Fruit fly (Drosophila melanogaster) whole organism, embryonic: ENCODE measurements around the gene mRpL48.

ENCODE experiments used
- BEAF-32 ChIP-seq: fragments of 200-800 bp; sonication (Bioruptor generic); optimal IDR thresholded peaks from 3 replicates; lab custom pipeline; 2017; ENCODE audit warnings: missing biosample characterization, missing genetic modification characterization, mild to moderate bottlenecking, moderate library complexity, missing genetic modification reagents
- C15 ChIP-seq: fragments of 200-800 bp; sonication (Bioruptor generic); IDR thresholded peaks from 3 replicates; pipeline ENCODE4 v1.3.6; 2022; ENCODE audit warnings: missing biosample characterization, missing genetic modification characterization
- CG11398 ChIP-seq: fragments of 200-800 bp; sonication (Bioruptor generic); optimal IDR thresholded peaks from 2 replicates; lab custom pipeline; 2016; ENCODE audit warnings: missing biosample characterization, missing genetic modification characterization
- CG11695 ChIP-seq: fragments of 200-800 bp; sonication (Bioruptor generic); IDR thresholded peaks from 3 replicates; pipeline ENCODE4 v1.3.6; 2022; ENCODE audit warnings: missing biosample characterization, missing genetic modification characterization
- CG1233 ChIP-seq: fragments of 200-800 bp; sonication (Bioruptor generic); optimal IDR thresholded peaks from 4 replicates; lab custom pipeline; 2018; ENCODE audit warnings: missing biosample characterization, mild to moderate bottlenecking, missing genetic modification characterization
- CG14710 ChIP-seq: fragments of 200-800 bp; sonication (Bioruptor generic); optimal IDR thresholded peaks from 3 replicates; lab custom pipeline; 2019; ENCODE audit warnings: missing biosample characterization, mild to moderate bottlenecking, missing genetic modification characterization, moderate library complexity
- CG16813 ChIP-seq: fragments of 200-800 bp; sonication (Bioruptor generic); IDR thresholded peaks from 3 replicates; pipeline ENCODE4 v1.3.6; 2022; ENCODE audit warnings: missing biosample characterization, missing genetic modification characterization; ENCODE audit not compliant: partially characterized antibody
- CG31388 ChIP-seq: fragments of 200-800 bp; sonication (Bioruptor generic); optimal IDR thresholded peaks from 2 replicates; lab custom pipeline; 2016; ENCODE audit warnings: missing biosample characterization, missing genetic modification characterization
- CG34224 ChIP-seq: fragments of 200-800 bp; sonication (Bioruptor generic); IDR thresholded peaks from 3 replicates; pipeline ENCODE4 v1.3.6; 2022; ENCODE audit warnings: missing biosample characterization, missing genetic modification characterization; ENCODE audit not compliant: partially characterized antibody
- CG6813 ChIP-seq: fragments of 200-800 bp; sonication (Bioruptor generic); optimal IDR thresholded peaks from 2 replicates; lab custom pipeline; 2017; ENCODE audit warnings: missing biosample characterization, missing genetic modification characterization, mild to moderate bottlenecking, moderate library complexity, missing genetic modification reagents
- CG8089 ChIP-seq: fragments of 200-800 bp; sonication (Bioruptor generic); optimal IDR thresholded peaks from 3 replicates; lab custom pipeline; 2016; ENCODE audit warnings: missing biosample characterization, missing genetic modification characterization
- CG8359 ChIP-seq: fragments of 200-800 bp; sonication (Bioruptor generic); optimal IDR thresholded peaks from 2 replicates; lab custom pipeline; 2017; ENCODE audit warnings: missing biosample characterization, mild to moderate bottlenecking, missing genetic modification characterization, borderline replicate concordance
- CkIIα-i1 ChIP-seq: fragments of 200-800 bp; sonication (Bioruptor generic); IDR thresholded peaks from 2 replicates; pipeline ENCODE4 v1.3.6; 2022; ENCODE audit warnings: missing biosample characterization, missing genetic modification characterization
- Dbx ChIP-seq: fragments of 200-800 bp; sonication (Bioruptor generic); IDR thresholded peaks from 3 replicates; pipeline ENCODE4 v1.3.6; 2022; ENCODE audit warnings: missing biosample characterization, missing genetic modification characterization
- Ets65A ChIP-seq: fragments of 200-800 bp; sonication (Bioruptor generic); peaks from one replicate; lab custom pipeline; 2016; ENCODE audit warnings: missing biosample characterization, missing genetic modification characterization
- Fer1 ChIP-seq: fragments of 200-800 bp; sonication (Bioruptor generic); optimal IDR thresholded peaks from 2 replicates; lab custom pipeline; 2017; ENCODE audit warnings: missing biosample characterization, mild to moderate bottlenecking, missing genetic modification characterization
- Gug ChIP-seq: fragments of 200-800 bp; sonication (Bioruptor generic); IDR thresholded peaks from 4 replicates; pipeline ENCODE4 v1.3.6; 2022; ENCODE audit warnings: missing biosample characterization, missing genetic modification characterization
- Hey ChIP-seq: fragments of 200-800 bp; sonication (Bioruptor generic); optimal IDR thresholded peaks from 3 replicates; lab custom pipeline; 2018; ENCODE audit warnings: missing biosample characterization, mild to moderate bottlenecking, missing genetic modification characterization
- Lhr ChIP-seq: fragments of 200-800 bp; sonication (Bioruptor generic); optimal IDR thresholded peaks from 3 replicates; lab custom pipeline; 2017; ENCODE audit warnings: mild to moderate bottlenecking, missing biosample characterization, missing genetic modification reagents, missing genetic modification characterization
- Med ChIP-seq: fragments of 200-800 bp; sonication (Bioruptor generic); peaks from one replicate; lab custom pipeline; 2016; ENCODE audit warnings: missing biosample characterization, missing genetic modification characterization, mild to moderate bottlenecking, inconsistent platforms, moderate library complexity
- Optix ChIP-seq: fragments of 200-800 bp; sonication (Bioruptor generic); IDR thresholded peaks from 3 replicates; pipeline ENCODE4 v1.3.6; 2022; ENCODE audit warnings: missing biosample characterization, missing genetic modification characterization
- Pdp1 ChIP-seq, 2 experiments: fragments of 200-800 bp; sonication (Bioruptor generic); optimal IDR thresholded peaks; 3 replicates each; lab custom pipeline; 2016; ENCODE audit warnings: missing biosample characterization in 2 of 2, missing genetic modification characterization in 2 of 2, mild to moderate bottlenecking in 1 of 2, moderate library complexity in 1 of 2
- YL-1 ChIP-seq: fragments of 200-800 bp; sonication (Bioruptor generic); optimal IDR thresholded peaks from 3 replicates; lab custom pipeline; 2017; ENCODE audit warnings: missing biosample characterization, mild to moderate bottlenecking, missing genetic modification characterization
- aop ChIP-seq: fragments of 200-800 bp; sonication (Bioruptor generic); IDR thresholded peaks from 2 replicates; pipeline ENCODE4 v1.3.6; 2022; ENCODE audit warnings: missing biosample characterization, missing genetic modification characterization
- ase ChIP-seq: fragments of 200-800 bp; sonication (Bioruptor generic); IDR thresholded peaks from 3 replicates; pipeline ENCODE4 v1.3.6; 2022; ENCODE audit warnings: missing biosample characterization, missing genetic modification characterization
- cas ChIP-seq: fragments of 200-800 bp; sonication (Bioruptor generic); IDR thresholded peaks from 2 replicates; pipeline ENCODE4 v1.3.6; 2022; ENCODE audit warnings: missing biosample characterization, missing genetic modification characterization
- chif ChIP-seq, 2 experiments: fragments of 200-800 bp; sonication (Bioruptor generic); optimal IDR thresholded peaks; 3 replicates each; lab custom pipeline; 2016; ENCODE audit warnings: missing biosample characterization in 2 of 2, missing genetic modification characterization in 2 of 2
- chinmo ChIP-seq: fragments of 200-800 bp; sonication (Bioruptor generic); IDR thresholded peaks from 4 replicates; pipeline ENCODE4 v1.3.6; 2022; ENCODE audit warnings: missing biosample characterization, missing genetic modification characterization; ENCODE audit not compliant: partially characterized antibody
- chm ChIP-seq: fragments of 200-800 bp; sonication (Bioruptor generic); IDR thresholded peaks from 2 replicates; pipeline ENCODE4 v1.3.6; 2022; ENCODE audit warnings: missing biosample characterization, missing genetic modification characterization
- eyg ChIP-seq: fragments of 200-800 bp; sonication (Bioruptor generic); optimal IDR thresholded peaks from 3 replicates; lab custom pipeline; 2016; ENCODE audit warnings: missing biosample characterization, missing genetic modification characterization
- gem ChIP-seq: fragments of 200-800 bp; sonication (Bioruptor generic); optimal IDR thresholded peaks from 2 replicates; lab custom pipeline; 2019; ENCODE audit warnings: missing biosample characterization, mild to moderate bottlenecking, missing genetic modification characterization, moderate library complexity
- inv ChIP-seq: fragments of 200-800 bp; sonication (Bioruptor generic); IDR thresholded peaks from 2 replicates; pipeline ENCODE4 v1.3.6; 2022; ENCODE audit warnings: missing biosample characterization, missing genetic modification characterization; ENCODE audit not compliant: partially characterized antibody
- nmo ChIP-seq: fragments of 200-800 bp; sonication (Bioruptor generic); optimal IDR thresholded peaks from 2 replicates; lab custom pipeline; 2018; ENCODE audit warnings: missing biosample characterization, mild to moderate bottlenecking, missing genetic modification characterization, moderate library complexity
- pan ChIP-seq, 4 experiments: fragments of >200 bp in 3 of 4; fragments of 200-800 bp in 1 of 4; sonication (Bioruptor generic) in 1 of 4; optimal IDR thresholded peaks in 3 of 4; IDR thresholded peaks in 1 of 4; 2 replicates each; pipeline versions ENCODE4 v1.3.6 to Lab custom; 2017 to 2022; ENCODE audit warnings: missing biosample characterization in 2 of 4, missing genetic modification characterization in 2 of 4, mixed read lengths in 1 of 4
- phol ChIP-seq: fragments of 200-800 bp; sonication (Bioruptor generic); optimal IDR thresholded peaks from 3 replicates; lab custom pipeline; 2018; ENCODE audit warnings: missing biosample characterization, mild to moderate bottlenecking, missing genetic modification characterization, moderate library complexity
- row ChIP-seq: fragments of 200-800 bp; sonication (Bioruptor generic); IDR thresholded peaks from 3 replicates; pipeline ENCODE4 v1.3.6; 2022; ENCODE audit warnings: missing biosample characterization, missing genetic modification characterization
- sc ChIP-seq, 3 experiments: fragments of >200 bp in 2 of 3; fragments of 200-800 bp in 1 of 3; sonication (Bioruptor generic) in 1 of 3; optimal IDR thresholded peaks; 2 replicates in 2 of 3; 3 replicates in 1 of 3; lab custom pipeline; 2017; ENCODE audit warnings: mild to moderate bottlenecking in 1 of 3, missing biosample characterization in 1 of 3, missing genetic modification characterization in 1 of 3, missing genetic modification reagents in 1 of 3
- schlank ChIP-seq: fragments of 200-800 bp; sonication (Bioruptor generic); optimal IDR thresholded peaks from 2 replicates; lab custom pipeline; 2018; ENCODE audit warnings: missing biosample characterization, mild to moderate bottlenecking, missing genetic modification characterization
- sim ChIP-seq: fragments of 200-800 bp; sonication (Bioruptor generic); IDR thresholded peaks from 2 replicates; pipeline ENCODE4 v1.3.6; 2022; ENCODE audit warnings: missing biosample characterization, missing genetic modification characterization
- stc ChIP-seq: fragments of 200-800 bp; sonication (Bioruptor generic); IDR thresholded peaks from 2 replicates; pipeline ENCODE4 v1.3.6; 2022; ENCODE audit warnings: missing biosample characterization, missing genetic modification characterization
- unc-4 ChIP-seq: fragments of 200-800 bp; sonication (Bioruptor generic); IDR thresholded peaks from 2 replicates; pipeline ENCODE4 v1.3.6; 2022; ENCODE audit warnings: missing biosample characterization, missing genetic modification characterization; ENCODE audit not compliant: partially characterized antibody
- vfl ChIP-seq: fragments of 200-800 bp; sonication (Bioruptor generic); optimal IDR thresholded peaks from 2 replicates; lab custom pipeline; 2016; ENCODE audit warnings: missing biosample characterization, missing genetic modification characterization
- wor ChIP-seq: fragments of 200-800 bp; sonication (Bioruptor generic); IDR thresholded peaks from 2 replicates; pipeline ENCODE4 v1.3.6; 2022; ENCODE audit warnings: missing biosample characterization, missing genetic modification characterization

mRpL48 gene

dm6 chr2L:1720846-1721506, 10.7 kb downstream of the mRpL48 start (continued):
- TF ChIP-seq sc (optimal IDR thresholded peaks at IDR 0.05; lab: Kevin White, UChicago), result no peak
- no peak for TF ChIP-seq sc (GFP tag; optimal IDR thresholded peaks at IDR 0.05; lab: Kevin White, UChicago)
- TF ChIP-seq pan (optimal IDR thresholded peaks at IDR 0.05; lab: Kevin White, UChicago), result no peak
- TF ChIP-seq pan (GFP tag; optimal IDR thresholded peaks at IDR 0.05 in 1 of 2, IDR thresholded peaks at IDR 0.05 in 1 of 2), result no peak
- no peak for TF ChIP-seq CG6813 (GFP tag; lab: Kevin White, UChicago)
- no peak for TF ChIP-seq YL-1 (GFP tag; lab: Kevin White, UChicago)
- no peak for TF ChIP-seq phol (tag; lab: Kevin White, UChicago)
- TF ChIP-seq CG8089, result no peak
- no peak for TF ChIP-seq Lhr (GFP tag; lab: Kevin White, UChicago)

- no peak for TF ChIP-seq C15 (GFP tag; lab: Robert Waterston, UW)
- peak; percentile 15 for TF ChIP-seq Ets65A (GFP tag; lab: Kevin White, UChicago)
- TF ChIP-seq Pdp1 (GFP tag; optimal IDR thresholded peaks at IDR 0.05; lab: Kevin White, UChicago), result peak in 1 of 2 experiments; percentile 36
- TF ChIP-seq inv (GFP tag; lab: Robert Waterston, UW), result no peak
- peak; percentile 7 for TF ChIP-seq Med (GFP tag; lab: Kevin White, UChicago)
- no peak for TF ChIP-seq CG16813 (GFP tag; lab: Robert Waterston, UW)
- 0 out of 2 replicates have a peak, but pooled peaks have one; percentile 10 for TF ChIP-seq stc
- TF ChIP-seq, all 482 proteins: peak for 4
Observed at dm6 chr2L:1722260-1722659, 12.0 kb downstream of the mRpL48 start.

- TF ChIP-seq Optix (GFP tag; lab: Robert Waterston, UW) (no peak), CG11398 (GFP tag; lab: Kevin White, UChicago) (no peak), schlank (tag; lab: Kevin White, UChicago) (no peak), CG11695 (no peak), eyg (GFP tag; lab: Kevin White, UChicago) (no peak), nmo (GFP tag; lab: Kevin White, UChicago) (no peak), aop (no peak), BEAF-32 (GFP tag; lab: Kevin White, UChicago) (no peak), Gug (GFP tag; lab: Robert Waterston, UW) (no peak), chinmo (GFP tag; lab: Robert Waterston, UW) (peak; percentile 43; the same call in 1 of the 4 replicates), gem (tag; lab: Kevin White, UChicago) (peak; percentile 49), CkIIα-i1 (GFP tag; lab: Robert Waterston, UW) (no peak), CG8359 (GFP tag; lab: Kevin White, UChicago) (no peak), CG34224 (GFP tag; lab: Robert Waterston, UW) (no peak), wor (GFP tag; lab: Robert Waterston, UW) (no peak), chm (GFP tag; lab: Robert Waterston, UW) (0 out of 2 replicates have a peak, but pooled peaks have one; percentile 46), Fer1 (GFP tag; lab: Kevin White, UChicago) (peak; percentile 9), CG31388 (no peak), ase (GFP tag; lab: Robert Waterston, UW) (no peak), Dbx (GFP tag; lab: Robert Waterston, UW) (0 out of 3 replicates have a peak, but pooled peaks have one; percentile 8), unc-4 (GFP tag; lab: Robert Waterston, UW) (no peak), chif (GFP tag; optimal IDR thresholded peaks at IDR 0.05; lab: Kevin White, UChicago) (no peak), CG14710 (tag; lab: Kevin White, UChicago) (peak; percentile 29), cas (no peak), row (GFP tag; lab: Robert Waterston, UW) (peak; percentile 43; the same call in 1 of the 3 replicates), Hey (tag; lab: Kevin White, UChicago) (no peak), CG1233 (peak; percentile 14), CG8089 (no peak), sim (GFP tag; lab: Robert Waterston, UW) (no peak), vfl (GFP tag; lab: Kevin White, UChicago) (no peak), inv (GFP tag; lab: Robert Waterston, UW) (no peak)
Observed at dm6 chr2L:1723135-1723936, 13.1 kb downstream of the mRpL48 start.
